Fruit fly (Drosophila melanogaster) whole organism, adult: ENCODE results near the gene CG14402.

Experiments used
- CG12768 ChIP-seq: fragments of 200-800 bp; sonication (Bioruptor generic); optimal IDR thresholded peaks from 2 replicates; lab custom pipeline; 2017; ENCODE audit warnings: missing biosample characterization, missing genetic modification characterization, mild to moderate bottlenecking, moderate library complexity, missing genetic modification reagents
- CG33017 ChIP-seq: fragments of 200-800 bp; sonication (Bioruptor generic); optimal IDR thresholded peaks from 2 replicates; lab custom pipeline; 2018; ENCODE audit warnings: missing biosample characterization, mild to moderate bottlenecking, missing genetic modification characterization, moderate library complexity
- Clk ChIP-seq: fragments of 200-800 bp; sonication (Bioruptor generic); optimal IDR thresholded peaks from 2 replicates; lab custom pipeline; 2017; ENCODE audit warnings: missing biosample characterization, missing genetic modification characterization
- bab1 ChIP-seq: fragments of 200-800 bp; sonication (Bioruptor generic); optimal IDR thresholded peaks from 3 replicates; lab custom pipeline; 2019; ENCODE audit warnings: missing biosample characterization, mild to moderate bottlenecking, missing genetic modification characterization, moderate library complexity
- cnc ChIP-seq, 2 experiments: fragments of >200 bp; optimal IDR thresholded peaks; 2 replicates each; lab custom pipeline; 2017
- ovo ChIP-seq: fragments of 200-800 bp; sonication (Bioruptor generic); optimal IDR thresholded peaks from 2 replicates; lab custom pipeline; 2016; ENCODE audit warnings: missing biosample characterization, missing genetic modification characterization
- toe ChIP-seq: fragments of 200-800 bp; sonication (Bioruptor generic); optimal IDR thresholded peaks from 2 replicates; lab custom pipeline; 2016; ENCODE audit warnings: missing biosample characterization, missing genetic modification characterization

DNA sequence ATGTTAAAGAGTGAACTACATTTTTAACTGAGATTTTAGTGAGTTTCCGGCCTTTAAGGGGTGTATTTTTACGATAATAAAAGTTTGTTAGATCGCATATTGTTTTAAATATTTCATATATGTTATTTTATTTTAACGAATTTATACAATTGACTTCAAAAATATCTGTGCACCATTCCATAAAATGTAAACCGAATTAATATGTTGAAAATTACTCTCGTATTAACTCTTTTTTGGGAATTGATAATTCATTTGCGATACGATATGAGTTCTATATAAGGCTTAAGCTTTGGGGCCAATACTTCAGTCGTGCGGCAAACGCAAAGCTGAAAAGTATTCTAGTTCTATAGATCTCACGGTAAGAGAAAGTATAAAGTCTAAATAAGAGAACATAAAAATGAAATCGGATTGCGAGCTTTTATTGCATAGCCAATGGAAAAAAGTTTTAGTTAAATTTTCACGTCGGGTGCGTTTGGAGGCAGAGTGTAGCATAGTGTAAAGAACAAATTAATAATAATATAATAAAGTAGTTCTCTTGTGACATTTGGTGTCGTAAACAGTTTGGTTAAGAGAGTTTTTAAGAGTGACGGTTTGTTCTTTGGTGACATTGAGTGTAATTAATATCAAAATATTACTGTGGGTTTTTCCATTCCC lies 24.8 kb upstream of the CG14402 start:
- TF ChIP-seq Clk (GFP tag; lab: Kevin White, UChicago) (no peak), CG12768 (GFP tag; lab: Kevin White, UChicago) (no peak), bab1 (GFP tag; lab: Kevin White, UChicago) (no peak), cnc (optimal IDR thresholded peaks at IDR 0.05; lab: Kevin White, UChicago) (no peak), toe (GFP tag; lab: Kevin White, UChicago) (no peak), CG33017 (tag; lab: Kevin White, UChicago) (peak; percentile 6), ovo (GFP tag; lab: Kevin White, UChicago) (no peak)
